Worm (Caenorhabditis elegans) whole organism, L3 larva: ENCODE results near the gene H10D18.5.

ENCODE experiments used
- R02D3.7 ChIP-seq: fragments of 150-350 bp; optimal IDR thresholded peaks from 2 replicates; lab custom pipeline; 2014; ENCODE audit warnings: missing biosample characterization, missing genetic modification characterization
- ama-1 ChIP-seq: fragments of 150-350 bp; optimal IDR thresholded peaks from 2 replicates; lab custom pipeline; 2018
- fkh-10 ChIP-seq: sonication (generic microtip); optimal IDR thresholded peaks from 2 replicates; lab custom pipeline; 2017; ENCODE audit warnings: missing biosample characterization, missing genetic modification reagents, missing genetic modification characterization
- nhr-11 ChIP-seq: fragments of 150-350 bp; optimal IDR thresholded peaks from 2 replicates; lab custom pipeline; 2014; ENCODE audit warnings: missing biosample characterization, missing genetic modification characterization
- nhr-76 ChIP-seq: fragments of 150-350 bp; sonication (generic microtip); optimal IDR thresholded peaks from 5 replicates; lab custom pipeline; 2014; ENCODE audit warnings: missing biosample characterization, missing genetic modification characterization
- pqm-1 ChIP-seq: fragments of 150-350 bp; optimal IDR thresholded peaks from 2 replicates; lab custom pipeline; 2017; ENCODE audit warnings: missing biosample characterization, missing genetic modification characterization, inconsistent platforms
- tbx-2 ChIP-seq: sonication (generic microtip); optimal IDR thresholded peaks from 2 replicates; lab custom pipeline; 2016; ENCODE audit warnings: mild to moderate bottlenecking, missing genetic modification characterization, missing compliant biosample characterization
- unc-62 ChIP-seq: fragments of 150-350 bp; sonication (generic microtip); optimal IDR thresholded peaks from 4 replicates; lab custom pipeline; 2014; ENCODE audit warnings: missing biosample characterization, missing genetic modification reagents, missing genetic modification characterization
- zag-1 ChIP-seq: fragments of 150-350 bp; optimal IDR thresholded peaks from 2 replicates; lab custom pipeline; 2014; ENCODE audit warnings: missing biosample characterization, missing genetic modification characterization

DNA sequence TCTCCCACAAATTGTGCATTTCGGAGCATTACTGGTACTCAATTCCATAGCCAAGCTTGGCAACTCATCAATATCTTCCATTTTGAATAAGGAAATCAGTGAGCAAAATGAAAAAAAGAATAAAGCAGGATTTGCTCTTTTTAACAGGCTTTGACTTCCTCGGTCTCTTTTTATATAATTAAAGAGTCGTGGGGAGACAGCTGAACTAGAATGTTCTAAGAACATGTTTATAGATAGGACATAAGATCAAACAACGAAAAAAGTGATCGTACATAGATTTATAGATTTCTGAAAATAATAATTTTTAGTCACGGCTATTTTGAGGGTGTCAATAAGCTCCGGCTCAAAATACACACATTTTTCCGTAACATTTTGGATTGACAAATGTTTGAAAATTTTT, 28.6 kb upstream of the H10D18.5 start, which contains the start of gene nhr-189:
- TF ChIP-seq R02D3.7 (no peak), pqm-1 (tag; lab: Kevin White, UChicago) (no peak), tbx-2 (no peak), fkh-10 (no peak), zag-1 (no peak), nhr-11 (tag; lab: Kevin White, UChicago) (no peak), nhr-76 (tag; lab: Kevin White, UChicago) (no peak), unc-62 (GFP tag; lab: Kevin White, UChicago) (no peak), ama-1 (no peak)
